Fruit fly (Drosophila melanogaster) whole organism, pupa: Measurements from ENCODE around the gene CG7332.
A peak's percentile ranks its signal among the peaks of the same experiment; 100 is the strongest.

Experiments
- CG10348 ChIP-seq: fragments of 200-800 bp; sonication (Bioruptor generic); IDR thresholded peaks from 2 replicates; pipeline ENCODE4 v1.3.6; 2022; ENCODE audit warnings: missing biosample characterization, missing genetic modification characterization
- CG12605 ChIP-seq: fragments of 200-800 bp; sonication (Bioruptor generic); IDR thresholded peaks from 2 replicates; pipeline ENCODE4 v1.3.6; 2022; ENCODE audit warnings: missing biosample characterization, missing genetic modification characterization
- CG13204 ChIP-seq: fragments of 200-800 bp; sonication (Bioruptor generic); optimal IDR thresholded peaks from 2 replicates; lab custom pipeline; 2018; ENCODE audit warnings: missing biosample characterization, mild to moderate bottlenecking, missing genetic modification characterization, moderate library complexity
- CG14655 ChIP-seq: fragments of 200-800 bp; sonication (Bioruptor generic); optimal IDR thresholded peaks from 3 replicates; lab custom pipeline; 2017; ENCODE audit warnings: mild to moderate bottlenecking, missing biosample characterization, missing genetic modification reagents, missing genetic modification characterization
- CG15710 ChIP-seq: fragments of 200-800 bp; sonication (Bioruptor generic); optimal IDR thresholded peaks from 2 replicates; lab custom pipeline; 2018; ENCODE audit warnings: missing biosample characterization, mild to moderate bottlenecking, missing genetic modification characterization, moderate library complexity
- CG17806 ChIP-seq: fragments of 200-800 bp; sonication (Bioruptor generic); optimal IDR thresholded peaks from 2 replicates; lab custom pipeline; 2018; ENCODE audit warnings: missing biosample characterization, mild to moderate bottlenecking, missing genetic modification characterization, moderate library complexity
- CG32121 ChIP-seq: fragments of 200-800 bp; sonication (Bioruptor generic); IDR thresholded peaks from 2 replicates; pipeline ENCODE4 v1.3.6; 2022; ENCODE audit warnings: missing biosample characterization, missing genetic modification characterization
- CG34367 ChIP-seq: fragments of 200-800 bp; sonication (Bioruptor generic); optimal IDR thresholded peaks from 2 replicates; lab custom pipeline; 2018; ENCODE audit warnings: missing biosample characterization, mild to moderate bottlenecking, missing genetic modification characterization
- CG4496 ChIP-seq: fragments of 200-800 bp; sonication (Bioruptor generic); IDR thresholded peaks from 3 replicates; pipeline ENCODE4 v1.3.6; 2022; ENCODE audit warnings: missing biosample characterization, missing genetic modification characterization
- CG8159 ChIP-seq: fragments of 200-800 bp; sonication (Bioruptor generic); optimal IDR thresholded peaks from 3 replicates; lab custom pipeline; 2018; ENCODE audit warnings: missing biosample characterization, mild to moderate bottlenecking, missing genetic modification characterization, moderate library complexity
- CG8301 ChIP-seq: fragments of 200-800 bp; sonication (Bioruptor generic); optimal IDR thresholded peaks from 2 replicates; lab custom pipeline; 2018; ENCODE audit warnings: missing biosample characterization, mild to moderate bottlenecking, missing genetic modification characterization
- CG9948 ChIP-seq: fragments of 200-800 bp; sonication (Bioruptor generic); optimal IDR thresholded peaks from 2 replicates; lab custom pipeline; 2018; ENCODE audit warnings: missing biosample characterization, mild to moderate bottlenecking, missing genetic modification characterization, moderate library complexity
- D1 ChIP-seq: fragments of 200-800 bp; sonication (Bioruptor generic); optimal IDR thresholded peaks from 2 replicates; lab custom pipeline; 2018; ENCODE audit warnings: missing biosample characterization, mild to moderate bottlenecking, missing genetic modification characterization, moderate library complexity
- EcR ChIP-seq: fragments of 200-800 bp; sonication (Bioruptor generic); optimal IDR thresholded peaks from 3 replicates; lab custom pipeline; 2019; ENCODE audit warnings: missing biosample characterization, missing genetic modification characterization, mild to moderate bottlenecking, moderate library complexity, missing genetic modification reagents
- Ets98B ChIP-seq: fragments of 200-800 bp; sonication (Bioruptor generic); IDR thresholded peaks from 2 replicates; pipeline ENCODE4 v1.3.6; 2022; ENCODE audit warnings: missing biosample characterization, missing genetic modification characterization
- Pif1A ChIP-seq: fragments of 200-800 bp; sonication (Bioruptor generic); optimal IDR thresholded peaks from 3 replicates; lab custom pipeline; 2016; ENCODE audit warnings: missing biosample characterization, missing genetic modification characterization
- Pif1B ChIP-seq: fragments of 200-800 bp; sonication (Bioruptor generic); optimal IDR thresholded peaks from 3 replicates; lab custom pipeline; 2016; ENCODE audit warnings: missing biosample characterization, missing genetic modification characterization
- Snoo ChIP-seq: fragments of 200-800 bp; sonication (Bioruptor generic); optimal IDR thresholded peaks from 3 replicates; lab custom pipeline; 2017; ENCODE audit warnings: missing biosample characterization, mild to moderate bottlenecking, missing genetic modification characterization, inconsistent platforms
- fd96Ca ChIP-seq: fragments of 200-800 bp; sonication (Bioruptor generic); IDR thresholded peaks from 3 replicates; pipeline ENCODE4 v1.3.6; 2022; ENCODE audit warnings: missing biosample characterization, missing genetic modification characterization
- gl ChIP-seq: fragments of 200-800 bp; sonication (Bioruptor generic); optimal IDR thresholded peaks from 2 replicates; lab custom pipeline; 2018; ENCODE audit warnings: missing biosample characterization, mild to moderate bottlenecking, missing genetic modification characterization
- rn ChIP-seq: fragments of 200-800 bp; sonication (Bioruptor generic); IDR thresholded peaks from 2 replicates; pipeline ENCODE4 v1.3.6; 2022; ENCODE audit warnings: missing biosample characterization, missing genetic modification characterization

Gene CG7332

DNA sequence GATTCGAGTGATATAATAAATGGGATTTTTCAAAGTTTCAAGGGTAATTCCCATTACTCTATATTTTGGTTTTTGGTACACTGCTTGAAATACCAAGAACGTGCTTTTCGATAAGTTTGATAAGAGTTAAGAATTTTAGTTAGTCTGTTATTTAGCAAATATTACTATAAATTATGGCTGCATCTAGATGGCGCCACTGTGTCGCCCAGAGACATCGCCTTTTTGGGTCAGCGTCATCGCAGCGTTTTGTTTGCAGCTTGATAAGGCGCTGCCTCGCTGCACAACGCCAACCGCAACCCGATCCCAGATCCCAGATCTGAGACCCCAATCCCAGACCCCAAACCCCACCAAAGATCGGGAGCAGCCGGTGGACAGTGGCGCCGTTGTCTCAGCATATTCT, 45.8 kb upstream of the CG7332 start:
- TF ChIP-seq EcR (GFP tag; lab: Kevin White, UChicago) (no peak), CG8301 (tag; lab: Kevin White, UChicago) (no peak), CG13204 (GFP tag; lab: Kevin White, UChicago) (no peak), Pif1A (no peak), Snoo (no peak)

DNA sequence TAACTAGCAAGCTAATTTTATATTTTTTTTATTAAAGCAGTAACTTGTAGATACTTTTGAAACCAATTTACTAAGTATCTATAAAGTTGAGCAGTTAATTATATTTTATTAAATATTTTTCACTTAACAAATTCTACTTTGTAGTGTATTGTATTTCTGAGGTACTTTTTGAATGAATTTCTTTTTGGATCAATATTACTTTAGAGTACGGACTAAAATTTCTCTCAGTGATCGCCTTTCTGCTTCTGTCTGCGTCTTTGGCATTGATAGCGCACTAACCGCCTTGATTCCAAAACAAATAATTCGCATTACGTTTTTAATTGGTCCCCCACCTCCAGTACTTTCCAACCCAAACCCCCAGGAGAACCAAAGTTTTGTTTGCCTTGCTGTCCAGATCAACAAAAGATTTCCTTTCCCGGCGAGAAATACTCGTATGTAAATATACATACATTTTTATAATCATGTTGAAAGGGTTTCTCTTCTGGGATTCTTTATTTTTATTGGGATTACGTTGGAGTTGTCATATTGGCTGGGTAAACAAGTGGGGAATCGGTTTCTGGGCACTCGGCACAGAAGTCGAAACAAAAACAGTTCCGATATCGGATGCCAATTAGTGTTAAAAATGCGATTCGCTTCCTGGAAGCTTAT, 45.3 kb upstream of the CG7332 start:
- TF ChIP-seq CG15710 (tag; lab: Kevin White, UChicago), result peak; percentile 2
- no peak for TF ChIP-seq CG34367 (tag; lab: Kevin White, UChicago)
- peak; percentile 3 for TF ChIP-seq CG8159
- peak; percentile 36 for TF ChIP-seq Pif1A
- peak; percentile 13; the same call in 1 of the 2 replicates for TF ChIP-seq CG32121 (GFP tag; lab: Robert Waterston, UW)
- TF ChIP-seq CG14655 (GFP tag; lab: Kevin White, UChicago), result peak; percentile 7
- TF ChIP-seq Snoo, result no peak
- TF ChIP-seq gl (tag; lab: Kevin White, UChicago), result peak; percentile 26
- TF ChIP-seq, all 21 proteins: peak for 6

DNA sequence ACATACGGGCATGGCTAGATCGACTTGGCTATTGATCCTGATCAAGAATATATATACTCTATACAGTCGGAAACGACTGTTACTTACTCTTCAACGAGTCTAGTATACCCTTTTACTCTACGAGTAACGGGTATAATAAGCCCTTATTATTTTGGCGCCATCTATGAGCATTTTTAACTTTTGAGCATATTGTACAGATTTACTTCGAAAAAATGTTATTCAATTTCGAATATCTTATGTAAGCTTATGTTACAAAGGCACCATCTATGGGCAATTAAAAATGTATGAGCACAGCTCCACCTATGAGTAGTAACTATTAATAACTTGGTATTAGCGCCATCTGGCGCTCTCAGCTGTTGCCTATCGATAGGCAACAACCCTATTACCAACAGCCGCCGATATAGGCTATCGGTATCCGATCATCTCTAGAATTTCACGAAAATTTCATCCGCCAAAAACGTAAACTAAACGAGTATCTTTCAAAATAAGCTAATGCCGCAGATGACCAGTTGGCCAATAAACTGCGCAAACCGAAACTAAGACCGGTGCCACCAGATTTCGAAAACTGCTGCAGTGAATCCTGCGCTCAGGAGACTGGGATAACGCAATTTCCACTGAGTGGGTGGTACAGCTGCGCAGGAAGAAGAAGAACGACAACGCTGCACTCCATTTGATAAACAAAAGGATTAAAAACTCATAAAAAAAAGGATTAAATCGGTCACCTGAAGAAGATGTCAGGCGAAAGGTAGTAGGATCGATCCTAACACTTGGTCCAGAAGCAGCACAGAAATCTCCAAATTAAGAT, 40.9 kb upstream of the CG7332 start, which contains the start of gene htk:
htk (plus strand) TSS at position 435 of the 805 bp plus-strand sequence.
- TF ChIP-seq D1 (no peak), CG9948 (no peak), CG14655 (GFP tag; lab: Kevin White, UChicago) (no peak), Snoo (peak; percentile 30), CG15710 (tag; lab: Kevin White, UChicago) (peak; percentile 18), CG34367 (tag; lab: Kevin White, UChicago) (no peak), CG4496 (GFP tag; lab: Robert Waterston, UW) (peak; percentile 62; the same call in 1 of the 3 replicates), Ets98B (GFP tag; lab: Robert Waterston, UW) (peak; percentile 17; the same call in 1 of the 2 replicates), CG8301 (tag; lab: Kevin White, UChicago) (no peak), fd96Ca (GFP tag; lab: Robert Waterston, UW) (peak; percentile 38; the same call in 1 of the 3 replicates), CG13204 (GFP tag; lab: Kevin White, UChicago) (no peak), Pif1A (peak; percentile 50)

DNA sequence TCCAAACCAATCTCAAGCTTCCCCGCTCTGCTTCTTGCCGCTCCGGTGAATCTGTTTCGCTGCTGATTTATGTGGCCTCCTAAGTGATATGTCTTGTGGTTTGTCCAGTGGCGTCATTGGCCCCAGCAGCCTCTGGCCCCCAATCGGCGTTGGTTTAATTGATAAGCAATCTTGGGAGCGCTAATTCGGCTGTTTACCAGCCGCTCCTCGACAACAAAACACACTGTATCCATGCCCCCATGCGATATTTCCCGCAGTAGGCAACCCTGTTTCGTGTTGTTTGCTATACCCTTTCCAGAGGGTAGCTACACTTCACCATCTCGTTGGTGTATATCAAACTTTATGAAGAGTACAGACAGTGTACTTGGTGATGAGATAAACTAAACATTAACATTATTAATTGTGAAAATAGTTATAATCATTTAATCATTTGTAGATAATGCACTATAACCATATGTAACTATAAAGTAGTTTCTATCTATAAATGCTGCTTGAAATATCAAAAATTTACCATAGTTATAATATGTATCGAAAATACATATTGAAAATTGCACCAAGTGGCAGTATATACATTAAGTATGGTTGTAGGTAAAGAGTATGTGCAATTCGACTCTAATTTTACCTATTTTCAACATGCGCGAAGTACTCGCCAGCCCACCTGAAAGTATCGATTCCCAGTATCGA, 35.8 kb upstream of the CG7332 start, which contains the start of gene shop:
shop (minus strand) TSS at position 229 of the 684 bp plus-strand sequence.
- TF ChIP-seq fd96Ca (GFP tag; lab: Robert Waterston, UW) (peak; percentile 25; the same call in 1 of the 3 replicates), CG10348 (peak; percentile 38; the same call in 1 of the 2 replicates), CG15710 (tag; lab: Kevin White, UChicago) (peak; percentile 87), CG4496 (GFP tag; lab: Robert Waterston, UW) (peak; percentile 70), Ets98B (GFP tag; lab: Robert Waterston, UW) (peak; percentile 57), CG13204 (GFP tag; lab: Kevin White, UChicago) (peak; percentile 67), CG14655 (GFP tag; lab: Kevin White, UChicago) (no peak), CG34367 (tag; lab: Kevin White, UChicago) (peak; percentile 86), Snoo (peak; percentile 83), EcR (GFP tag; lab: Kevin White, UChicago) (no peak), CG9948 (peak; percentile 83), CG17806 (tag; lab: Kevin White, UChicago) (peak; percentile 76), D1 (no peak), CG32121 (GFP tag; lab: Robert Waterston, UW) (0 out of 2 replicates have a peak, but pooled peaks have one; percentile 27), rn (GFP tag; lab: Robert Waterston, UW) (no peak), CG12605 (GFP tag; lab: Robert Waterston, UW) (no peak), Pif1A (peak; percentile 76), Pif1B (GFP tag; lab: Kevin White, UChicago) (peak; percentile 75), CG8159 (peak; percentile 89), gl (tag; lab: Kevin White, UChicago) (peak; percentile 41), CG8301 (tag; lab: Kevin White, UChicago) (peak; percentile 86)

DNA sequence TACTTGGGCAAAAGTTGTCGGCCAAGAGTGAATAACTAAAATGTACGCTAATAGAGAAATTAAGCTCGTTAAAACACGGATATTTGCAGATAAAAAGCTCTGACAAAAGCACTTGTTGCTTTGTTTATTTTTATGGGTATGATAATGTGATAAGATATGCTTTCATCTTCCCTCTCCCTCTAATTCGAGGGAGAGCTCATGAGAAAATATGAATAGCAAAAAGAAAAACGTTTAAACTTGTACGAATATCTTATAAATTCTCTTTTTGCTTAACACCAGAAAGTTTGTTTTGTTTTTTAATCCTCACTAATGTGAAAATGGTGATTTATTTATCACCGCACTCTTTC, 35.3 kb upstream of the CG7332 start:
- TF ChIP-seq CG12605 (GFP tag; lab: Robert Waterston, UW) (peak; percentile 19; the same call in 1 of the 2 replicates), fd96Ca (GFP tag; lab: Robert Waterston, UW) (no peak)

DNA sequence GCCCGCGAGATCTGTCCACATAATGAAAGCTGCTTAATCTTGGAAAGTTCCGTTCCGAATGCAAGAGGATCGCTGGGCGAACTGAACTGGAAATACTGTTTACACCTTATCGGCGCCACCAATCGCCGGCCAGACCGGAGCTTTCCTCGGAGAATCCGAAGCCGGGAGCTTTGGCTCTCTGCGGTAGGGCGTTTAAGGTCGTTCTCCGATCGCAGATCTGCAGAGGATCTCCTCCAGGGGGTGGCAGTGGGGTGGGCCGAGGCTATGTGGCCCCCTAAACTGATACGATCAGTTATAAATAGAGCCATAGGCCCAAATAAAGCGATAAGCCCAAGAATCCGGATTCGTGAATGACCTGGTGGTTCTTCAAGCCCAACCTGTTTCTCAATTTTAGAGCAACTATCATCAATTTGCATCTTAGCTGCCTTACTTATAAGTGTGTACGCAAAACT, 26.9 kb upstream of the CG7332 start, which contains the start of gene CG7322:
CG7322 (minus strand) TSS at position 402 of the 452 bp plus-strand sequence.
- TF ChIP-seq Pif1B (GFP tag; lab: Kevin White, UChicago) (no peak), EcR (GFP tag; lab: Kevin White, UChicago) (peak; percentile 81)
